Fruit fly (Drosophila melanogaster) whole organism, embryonic: ENCODE results near the gene Ugt305A1.
A peak's percentile ranks its signal among the peaks of the same experiment; 100 is the strongest.

Experiments used
- Adf1 ChIP-seq: fragments of 200-800 bp; sonication (Bioruptor generic); IDR thresholded peaks from 2 replicates; pipeline ENCODE4 v1.3.6; 2022; ENCODE audit warnings: missing biosample characterization, missing genetic modification characterization
- Atf6 ChIP-seq: fragments of 200-800 bp; sonication (Bioruptor generic); IDR thresholded peaks from 2 replicates; pipeline ENCODE4 v1.3.6; 2022; ENCODE audit warnings: missing biosample characterization, missing genetic modification characterization
- Blimp-1 ChIP-seq: fragments of 200-800 bp; sonication (Bioruptor generic); optimal IDR thresholded peaks from 3 replicates; lab custom pipeline; 2018; ENCODE audit warnings: missing biosample characterization, missing genetic modification characterization, mild to moderate bottlenecking, moderate library complexity, missing genetic modification reagents
- CG12391 ChIP-seq: fragments of 200-800 bp; sonication (Bioruptor generic); optimal IDR thresholded peaks from 3 replicates; lab custom pipeline; 2018; ENCODE audit warnings: missing biosample characterization, mild to moderate bottlenecking, missing genetic modification characterization, moderate library complexity
- CG13287 ChIP-seq: fragments of 200-800 bp; sonication (Bioruptor generic); IDR thresholded peaks from 2 replicates; pipeline ENCODE4 v1.3.6; 2022; ENCODE audit warnings: missing biosample characterization, missing genetic modification characterization; ENCODE audit not compliant: partially characterized antibody
- CG15479 ChIP-seq: fragments of 200-800 bp; sonication (Bioruptor generic); optimal IDR thresholded peaks from 3 replicates; lab custom pipeline; 2019; ENCODE audit warnings: missing biosample characterization, mild to moderate bottlenecking, missing genetic modification characterization, moderate library complexity
- CG2116 ChIP-seq: fragments of 200-800 bp; sonication (Bioruptor generic); optimal IDR thresholded peaks from 3 replicates; lab custom pipeline; 2018; ENCODE audit warnings: missing biosample characterization, mild to moderate bottlenecking, missing genetic modification characterization
- CG2129 ChIP-seq: fragments of 200-800 bp; sonication (Bioruptor generic); IDR thresholded peaks from 2 replicates; pipeline ENCODE4 v1.3.6; 2022; ENCODE audit warnings: missing biosample characterization, missing genetic modification characterization; ENCODE audit not compliant: partially characterized antibody
- CG2889 ChIP-seq: fragments of 200-800 bp; sonication (Bioruptor generic); IDR thresholded peaks from 3 replicates; pipeline ENCODE4 v1.3.6; 2022; ENCODE audit warnings: missing biosample characterization, missing genetic modification characterization
- CG43689 ChIP-seq: fragments of 200-800 bp; sonication (Bioruptor generic); IDR thresholded peaks from 2 replicates; pipeline ENCODE4 v1.3.6; 2022; ENCODE audit warnings: missing biosample characterization, missing genetic modification characterization
- CG6791 ChIP-seq: fragments of 200-800 bp; sonication (Bioruptor generic); IDR thresholded peaks from 3 replicates; pipeline ENCODE4 v1.3.6; 2022; ENCODE audit warnings: missing biosample characterization, missing genetic modification characterization; ENCODE audit not compliant: partially characterized antibody
- CG7372 ChIP-seq: fragments of 200-800 bp; sonication (Bioruptor generic); IDR thresholded peaks from 2 replicates; pipeline ENCODE4 v1.3.6; 2022; ENCODE audit warnings: missing biosample characterization, missing genetic modification characterization
- CG8359 ChIP-seq: fragments of 200-800 bp; sonication (Bioruptor generic); optimal IDR thresholded peaks from 2 replicates; lab custom pipeline; 2017; ENCODE audit warnings: missing biosample characterization, mild to moderate bottlenecking, missing genetic modification characterization, borderline replicate concordance
- CG8924 ChIP-seq: fragments of 200-800 bp; optimal IDR thresholded peaks from 3 replicates; lab custom pipeline; 2019; ENCODE audit warnings: missing biosample characterization, mild to moderate bottlenecking, missing genetic modification characterization, moderate library complexity
- Dll ChIP-seq: fragments of 200-800 bp; sonication (Bioruptor generic); IDR thresholded peaks from 4 replicates; pipeline ENCODE4 v1.3.6; 2022; ENCODE audit warnings: missing biosample characterization, missing genetic modification characterization; ENCODE audit not compliant: partially characterized antibody
- Dp ChIP-seq: fragments of 200-800 bp; sonication (Bioruptor generic); optimal IDR thresholded peaks from 2 replicates; lab custom pipeline; 2018; ENCODE audit warnings: missing biosample characterization, mild to moderate bottlenecking, missing genetic modification characterization, moderate library complexity
- E2f2 ChIP-seq: fragments of 200-800 bp; sonication (Bioruptor generic); IDR thresholded peaks from 2 replicates; pipeline ENCODE4 v1.3.6; 2022; ENCODE audit warnings: missing biosample characterization, missing genetic modification characterization
- Fer1 ChIP-seq: fragments of 200-800 bp; sonication (Bioruptor generic); optimal IDR thresholded peaks from 2 replicates; lab custom pipeline; 2017; ENCODE audit warnings: missing biosample characterization, mild to moderate bottlenecking, missing genetic modification characterization
- Fer2 ChIP-seq: fragments of 200-800 bp; sonication (Bioruptor generic); optimal IDR thresholded peaks from 2 replicates; lab custom pipeline; 2018; ENCODE audit warnings: missing biosample characterization, mild to moderate bottlenecking, missing genetic modification characterization, moderate library complexity
- HLHmδ ChIP-seq: fragments of 200-800 bp; sonication (Bioruptor generic); optimal IDR thresholded peaks from 2 replicates; lab custom pipeline; 2018; ENCODE audit warnings: missing biosample characterization, mild to moderate bottlenecking, missing genetic modification characterization, moderate library complexity
- Hey ChIP-seq: fragments of 200-800 bp; sonication (Bioruptor generic); optimal IDR thresholded peaks from 3 replicates; lab custom pipeline; 2018; ENCODE audit warnings: missing biosample characterization, mild to moderate bottlenecking, missing genetic modification characterization
- Hmx ChIP-seq: fragments of 200-800 bp; sonication (Bioruptor generic); optimal IDR thresholded peaks from 2 replicates; lab custom pipeline; 2016; ENCODE audit warnings: missing biosample characterization, missing genetic modification characterization
- NC2β ChIP-seq: fragments of 200-800 bp; sonication (Bioruptor generic); optimal IDR thresholded peaks from 2 replicates; lab custom pipeline; 2016; ENCODE audit warnings: missing biosample characterization, missing genetic modification characterization
- Opbp ChIP-seq: fragments of 200-800 bp; sonication (Bioruptor generic); IDR thresholded peaks from 3 replicates; pipeline ENCODE4 v1.3.6; 2022; ENCODE audit warnings: missing biosample characterization, missing genetic modification characterization; ENCODE audit not compliant: partially characterized antibody
- PHDP ChIP-seq: fragments of 200-800 bp; sonication (Bioruptor generic); optimal IDR thresholded peaks from 3 replicates; lab custom pipeline; 2018; ENCODE audit warnings: missing biosample characterization, mild to moderate bottlenecking, missing genetic modification characterization, moderate library complexity
- Scr ChIP-seq: fragments of 200-800 bp; sonication (Bioruptor generic); IDR thresholded peaks from 2 replicates; pipeline ENCODE4 v1.3.6; 2022; ENCODE audit warnings: missing biosample characterization, missing genetic modification characterization; ENCODE audit not compliant: partially characterized antibody
- amos ChIP-seq: fragments of 200-800 bp; sonication (Bioruptor generic); IDR thresholded peaks from 2 replicates; pipeline ENCODE4 v1.3.6; 2022; ENCODE audit warnings: missing biosample characterization, missing genetic modification characterization; ENCODE audit not compliant: partially characterized antibody
- aop ChIP-seq: fragments of 200-800 bp; sonication (Bioruptor generic); IDR thresholded peaks from 2 replicates; pipeline ENCODE4 v1.3.6; 2022; ENCODE audit warnings: missing biosample characterization, missing genetic modification characterization
- ash1 ChIP-seq: fragments of 200-800 bp; sonication (Bioruptor generic); optimal IDR thresholded peaks from 2 replicates; lab custom pipeline; 2018; ENCODE audit warnings: missing biosample characterization, mild to moderate bottlenecking, missing genetic modification characterization
- ato ChIP-seq: fragments of 200-800 bp; sonication (Bioruptor generic); IDR thresholded peaks from 2 replicates; pipeline ENCODE4 v1.3.6; 2022; ENCODE audit warnings: missing biosample characterization, missing genetic modification characterization; ENCODE audit not compliant: partially characterized antibody
- cg ChIP-seq: fragments of 200-800 bp; sonication (Bioruptor generic); optimal IDR thresholded peaks from 3 replicates; lab custom pipeline; 2019; ENCODE audit warnings: missing biosample characterization, mild to moderate bottlenecking, missing genetic modification characterization, moderate library complexity
- chinmo ChIP-seq: fragments of 200-800 bp; sonication (Bioruptor generic); IDR thresholded peaks from 4 replicates; pipeline ENCODE4 v1.3.6; 2022; ENCODE audit warnings: missing biosample characterization, missing genetic modification characterization; ENCODE audit not compliant: partially characterized antibody
- cwo ChIP-seq: fragments of 200-800 bp; sonication (Bioruptor generic); optimal IDR thresholded peaks from 3 replicates; lab custom pipeline; 2017; ENCODE audit warnings: missing biosample characterization, missing genetic modification characterization, mild to moderate bottlenecking, moderate library complexity, missing genetic modification reagents
- esg ChIP-seq: fragments of 200-800 bp; sonication (Bioruptor generic); conservative IDR thresholded peaks from 2 replicates; pipeline ENCODE4 v1.3.6; 2022; ENCODE audit warnings: missing biosample characterization, missing genetic modification characterization
- exex ChIP-seq: fragments of 200-800 bp; sonication (Bioruptor generic); optimal IDR thresholded peaks from 4 replicates; lab custom pipeline; 2018; ENCODE audit warnings: missing biosample characterization, mild to moderate bottlenecking, missing genetic modification characterization, moderate library complexity
- gro ChIP-seq: fragments of 200-800 bp; sonication (Bioruptor generic); optimal IDR thresholded peaks from 2 replicates; lab custom pipeline; 2016; ENCODE audit warnings: missing biosample characterization, missing genetic modification characterization
- gt ChIP-seq: fragments of 200-800 bp; sonication (Bioruptor generic); IDR thresholded peaks from 2 replicates; pipeline ENCODE4 v1.3.6; 2022; ENCODE audit warnings: missing biosample characterization, missing genetic modification characterization
- mam ChIP-seq: fragments of 200-800 bp; sonication (Bioruptor generic); optimal IDR thresholded peaks from 3 replicates; lab custom pipeline; 2016; ENCODE audit warnings: missing biosample characterization, missing genetic modification characterization
- nerfin-1 ChIP-seq: fragments of 200-800 bp; sonication (Bioruptor generic); optimal IDR thresholded peaks from 3 replicates; lab custom pipeline; 2019; ENCODE audit warnings: missing biosample characterization, mild to moderate bottlenecking, missing genetic modification characterization, moderate library complexity
- nerfin-2 ChIP-seq: fragments of 200-800 bp; sonication (Bioruptor generic); IDR thresholded peaks from 2 replicates; pipeline ENCODE4 v1.3.6; 2022; ENCODE audit warnings: missing biosample characterization, missing genetic modification characterization; ENCODE audit not compliant: partially characterized antibody
- nmo ChIP-seq: fragments of 200-800 bp; sonication (Bioruptor generic); optimal IDR thresholded peaks from 2 replicates; lab custom pipeline; 2018; ENCODE audit warnings: missing biosample characterization, mild to moderate bottlenecking, missing genetic modification characterization, moderate library complexity
- pzg ChIP-seq: fragments of 200-800 bp; sonication (Bioruptor generic); optimal IDR thresholded peaks from 3 replicates; lab custom pipeline; 2018; ENCODE audit warnings: missing biosample characterization, mild to moderate bottlenecking, missing genetic modification characterization, moderate library complexity
- sens-2 ChIP-seq: fragments of 200-800 bp; sonication (Bioruptor generic); IDR thresholded peaks from 2 replicates; pipeline ENCODE4 v1.3.6; 2022; ENCODE audit warnings: missing biosample characterization, missing genetic modification characterization
- sima ChIP-seq: fragments of 200-800 bp; sonication (Bioruptor generic); optimal IDR thresholded peaks from 2 replicates; lab custom pipeline; 2016; ENCODE audit warnings: missing biosample characterization, missing genetic modification characterization
- sqz ChIP-seq: fragments of 200-800 bp; sonication (Bioruptor generic); optimal IDR thresholded peaks from 3 replicates; lab custom pipeline; 2018; ENCODE audit warnings: missing biosample characterization, mild to moderate bottlenecking, missing genetic modification characterization
- tna ChIP-seq: fragments of 200-800 bp; sonication (Bioruptor generic); IDR thresholded peaks from 2 replicates; pipeline ENCODE4 v1.3.6; 2022; ENCODE audit warnings: missing biosample characterization, missing genetic modification characterization; ENCODE audit not compliant: partially characterized antibody
- unc-4 ChIP-seq: fragments of 200-800 bp; sonication (Bioruptor generic); IDR thresholded peaks from 2 replicates; pipeline ENCODE4 v1.3.6; 2022; ENCODE audit warnings: missing biosample characterization, missing genetic modification characterization; ENCODE audit not compliant: partially characterized antibody

Gene Ugt305A1

dm6 chr3L:4108072-4108843 lies 48.7 kb downstream of the Ugt305A1 start, which contains the start of gene Ack (continued):
- no peak for TF ChIP-seq CG7372 (GFP tag; lab: Robert Waterston, UW)
- peak; percentile 82 for TF ChIP-seq Opbp (GFP tag; lab: Robert Waterston, UW)
- peak; percentile 94 for TF ChIP-seq amos
- no peak for TF ChIP-seq Hmx (GFP tag; lab: Kevin White, UChicago)
- TF ChIP-seq E2f2: peak; percentile 52
- peak; percentile 85 for TF ChIP-seq Scr (GFP tag; lab: Robert Waterston, UW)
- TF ChIP-seq Hey: no peak
- no peak for TF ChIP-seq ash1
- peak; percentile 82 for TF ChIP-seq CG13287 (GFP tag; lab: Robert Waterston, UW)
- peak; percentile 61 for TF ChIP-seq cwo (GFP tag; lab: Kevin White, UChicago)
- peak; percentile 17; the same call in 1 of the 2 replicates for TF ChIP-seq ato (GFP tag; lab: Robert Waterston, UW)
- peak; percentile 90 for TF ChIP-seq Dll (GFP tag; lab: Robert Waterston, UW)
- peak; percentile 73 for TF ChIP-seq CG6791 (GFP tag; lab: Robert Waterston, UW)
- TF ChIP-seq CG2129: peak; percentile 79
- peak; percentile 65 for TF ChIP-seq nerfin-2 (GFP tag; lab: Robert Waterston, UW)
- no peak for TF ChIP-seq exex (tag; lab: Kevin White, UChicago)
- peak; percentile 58 for TF ChIP-seq Dp (GFP tag; lab: Kevin White, UChicago)
- no peak for TF ChIP-seq NC2β
- no peak for TF ChIP-seq gro
- no peak for TF ChIP-seq PHDP (tag; lab: Kevin White, UChicago)
- peak; percentile 25 for TF ChIP-seq CG12391
- TF ChIP-seq Adf1 (GFP tag; lab: Robert Waterston, UW): peak; percentile 95
- peak; percentile 58 for TF ChIP-seq nerfin-1 (tag; lab: Kevin White, UChicago)
- TF ChIP-seq HLHmδ (GFP tag; lab: Kevin White, UChicago): peak; percentile 16
- TF ChIP-seq gt (GFP tag; lab: Robert Waterston, UW): no peak
- peak; percentile 91 for TF ChIP-seq CG15479 (GFP tag; lab: Kevin White, UChicago)
- TF ChIP-seq nmo (GFP tag; lab: Kevin White, UChicago): peak; percentile 15
- TF ChIP-seq tna (GFP tag; lab: Robert Waterston, UW): peak; percentile 51
- no peak for TF ChIP-seq CG8359 (GFP tag; lab: Kevin White, UChicago)
- no peak for TF ChIP-seq Atf6 (GFP tag; lab: Robert Waterston, UW)
- peak; percentile 53 for TF ChIP-seq CG2116
- TF ChIP-seq Fer2 (tag; lab: Kevin White, UChicago): no peak
- TF ChIP-seq sqz: peak; percentile 46
- peak; percentile 89 for TF ChIP-seq chinmo (GFP tag; lab: Robert Waterston, UW)
- TF ChIP-seq Blimp-1: no peak
- no peak for TF ChIP-seq CG43689 (GFP tag; lab: Robert Waterston, UW)
- TF ChIP-seq unc-4 (GFP tag; lab: Robert Waterston, UW): peak; percentile 87
- no peak for TF ChIP-seq aop (GFP tag; lab: Robert Waterston, UW)
- peak; percentile 64 for TF ChIP-seq pzg (GFP tag; lab: Kevin White, UChicago)
- peak; percentile 49 for TF ChIP-seq CG8924
- TF ChIP-seq mam (GFP tag; lab: Kevin White, UChicago): no peak
- TF ChIP-seq CG2889 (GFP tag; lab: Robert Waterston, UW): no peak
- TF ChIP-seq cg (GFP tag; lab: Kevin White, UChicago): peak; percentile 96
- TF ChIP-seq sens-2: no peak
- TF ChIP-seq sima (GFP tag; lab: Kevin White, UChicago): no peak
- TF ChIP-seq esg (GFP tag; lab: Robert Waterston, UW): no peak
- peak; percentile 28 for TF ChIP-seq Fer1 (GFP tag; lab: Kevin White, UChicago)
